Worm (Caenorhabditis elegans) whole organism, mixed stage, embryonic: Measurements from ENCODE around the gene C53D6.7.

Experiments
- blmp-1 ChIP-seq: fragments of 150-350 bp; optimal IDR thresholded peaks from 2 replicates; lab custom pipeline; 2014; ENCODE audit warnings: missing biosample characterization, missing genetic modification characterization
- ceh-39 ChIP-seq: fragments of 150-350 bp; optimal IDR thresholded peaks from 2 replicates; lab custom pipeline; 2014; ENCODE audit warnings: missing biosample characterization, missing genetic modification characterization
- hlh-1 ChIP-seq: fragments of 150-350 bp; optimal IDR thresholded peaks from 2 replicates; lab custom pipeline; 2014; ENCODE audit warnings: missing biosample characterization, missing genetic modification reagents, missing genetic modification characterization
- zip-8 ChIP-seq: fragments of 150-350 bp; optimal IDR thresholded peaks from 2 replicates; lab custom pipeline; 2014; ENCODE audit warnings: missing biosample characterization, missing genetic modification characterization

ce11 chrIV:9070188-9070587 is 33.2 kb upstream of the C53D6.7 start:
- no peak for TF ChIP-seq blmp-1 (tag; lab: Kevin White, UChicago)
- no peak for TF ChIP-seq hlh-1
- TF ChIP-seq zip-8, result no peak
- no peak for TF ChIP-seq ceh-39 (tag; lab: Kevin White, UChicago)
